Worm (Caenorhabditis elegans): ENCODE data around the gene sfrp-1.

- TF ChIP-seq ama-1 (optimal IDR thresholded peaks at IDR 0.05) (no peak), tbx-11 (GFP tag; IDR thresholded peaks at IDR 0.05) (no peak), flt-1 (GFP tag; IDR thresholded peaks at IDR 0.05) (no peak), hmg-4 (GFP tag; optimal IDR thresholded peaks at IDR 0.05) (no peak), tra-4 (tag; optimal IDR thresholded peaks at IDR 0.05) (no peak), tbx-37 (GFP tag; conservative IDR thresholded peaks at IDR 0.05) (no peak), aly-1 (tag; optimal IDR thresholded peaks at IDR 0.05) (no peak), sea-1 (GFP tag; conservative IDR thresholded peaks at IDR 0.05) (no peak)
These were observed 23.8 kb downstream of the sfrp-1 start for ce11 chrIV:6378398-6378797.
